Worm (Caenorhabditis elegans): ENCODE data around the gene ZK892.4.

ce11 chrII:10016013-10016412 is 9.6 kb downstream of the ZK892.4 start, which contains the start of gene lec-2:
- no peak for TF ChIP-seq him-1 (tag; optimal IDR thresholded peaks at IDR 0.05)
- TF ChIP-seq W03F9.2 (tag; optimal IDR thresholded peaks at IDR 0.05) = no peak

Measured in whole organism, L4/young adult.